Worm (Caenorhabditis elegans): ENCODE measurements around the gene grl-14.
A peak's percentile ranks its signal among the peaks of the same experiment; 100 is the strongest.

The grl-14 gene

DNA sequence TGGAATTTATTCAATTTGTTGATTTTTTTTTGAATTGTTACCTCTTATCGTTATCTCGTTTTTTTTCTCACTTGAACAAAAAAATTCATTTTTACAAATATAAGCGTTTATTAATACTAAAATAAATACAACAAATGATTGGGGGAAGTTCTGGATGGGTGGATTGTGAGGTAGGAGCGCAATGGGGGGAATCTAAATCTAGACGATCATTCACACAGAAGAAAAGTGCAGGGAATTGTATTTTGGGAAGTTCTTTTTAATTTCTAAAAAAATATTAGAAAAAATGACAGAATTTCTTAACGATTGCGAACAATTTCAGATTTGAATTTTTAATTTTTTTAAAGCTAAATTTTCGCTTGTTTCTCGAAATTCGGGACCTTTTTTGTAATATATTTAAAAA is 16.1 kb downstream of the grl-14 start (continued):
- no peak for TF ChIP-seq pha-4 (tag; optimal IDR thresholded peaks at IDR 0.05)
- no peak for TF ChIP-seq B0261.1 (tag; optimal IDR thresholded peaks at IDR 0.05)
- no peak for TF ChIP-seq ztf-18 (tag; optimal IDR thresholded peaks at IDR 0.05)
- TF ChIP-seq athp-1 (tag; optimal IDR thresholded peaks at IDR 0.05), result no peak
- no peak for TF ChIP-seq ama-1 (optimal IDR thresholded peaks at IDR 0.05)
- TF ChIP-seq ama-1 (GFP tag; optimal IDR thresholded peaks at IDR 0.05), result peak in 1 of 2 experiments; percentile 47
- no peak for TF ChIP-seq rec-8 (tag; optimal IDR thresholded peaks at IDR 0.05)
- TF ChIP-seq F57A8.1 (GFP tag; optimal IDR thresholded peaks at IDR 0.05), result no peak
- TF ChIP-seq pbrm-1 (GFP tag; IDR thresholded peaks at IDR 0.05), result no peak
- TF ChIP-seq hsf-1 (GFP tag; IDR thresholded peaks at IDR 0.05), result peak; percentile 58; the same call in 1 of the 2 replicates
- TF ChIP-seq lir-1 (GFP tag; conservative IDR thresholded peaks at IDR 0.05), result no peak
- no peak for TF ChIP-seq lsy-27 (tag; optimal IDR thresholded peaks at IDR 0.05; ENCODE audit: borderline replicate concordance, insufficient read depth)
- no peak for TF ChIP-seq ceh-58 (GFP tag; IDR thresholded peaks at IDR 0.05)
- TF ChIP-seq F57C9.4 (tag; optimal IDR thresholded peaks at IDR 0.05), result no peak
- TF ChIP-seq F23B12.7 (tag; optimal IDR thresholded peaks at IDR 0.05; ENCODE audit: insufficient read depth), result no peak
- TF ChIP-seq lin-35 (GFP tag; optimal IDR thresholded peaks at IDR 0.05), result no peak
- TF ChIP-seq F49E8.2 (tag; optimal IDR thresholded peaks at IDR 0.05; ENCODE audit: insufficient read depth), result no peak
- no peak for TF ChIP-seq attf-3 (GFP tag; conservative IDR thresholded peaks at IDR 0.05)

DNA sequence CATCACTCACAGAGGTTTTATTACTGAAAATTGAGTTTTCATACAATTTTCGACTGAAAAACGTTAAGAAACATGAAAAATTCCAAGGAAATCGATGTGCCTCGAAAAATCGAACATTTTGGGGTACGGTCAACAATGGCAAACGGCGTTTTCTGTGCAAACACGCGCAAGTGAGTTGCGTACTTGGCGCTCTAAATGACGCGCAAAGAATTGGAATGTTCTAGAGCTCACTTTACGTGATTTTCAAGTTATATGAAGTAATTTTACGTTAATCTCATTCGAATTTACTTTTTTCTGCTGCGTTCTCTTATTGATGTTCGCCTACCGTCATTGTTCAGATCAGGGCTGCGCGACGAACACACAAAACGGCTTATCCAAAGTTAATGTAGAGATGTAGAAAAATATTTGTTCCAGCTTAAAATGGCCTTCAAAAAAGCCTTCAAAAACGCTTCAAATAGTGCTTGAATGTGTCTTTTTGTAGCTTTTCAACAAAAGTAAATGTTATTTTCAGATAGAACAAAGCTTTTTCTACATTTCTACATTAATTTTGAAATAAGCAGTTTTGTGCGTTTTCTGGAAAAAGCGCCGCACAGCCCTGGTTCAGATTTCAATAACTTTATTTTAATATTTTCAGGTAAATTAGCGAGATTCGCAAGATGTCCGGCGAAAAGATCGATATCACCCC is 20.3 kb downstream of the grl-14 start, which contains the start of the genes F31D4.2 and fkb-6:
Gene F31D4.2 (minus strand): TSS at position 23 of the 685 bp plus-strand sequence.
Gene fkb-6 (plus strand): TSS at position 635 of the 685 bp plus-strand sequence.
- no peak for TF ChIP-seq nfyb-1 (GFP tag; IDR thresholded peaks at IDR 0.05)
- TF ChIP-seq pbrm-1 (GFP tag; IDR thresholded peaks at IDR 0.05), result peak; percentile 66; the same call in 1 of the 2 replicates
- peak; percentile 88 for TF ChIP-seq lsl-1 (GFP tag; optimal IDR thresholded peaks at IDR 0.05)
- TF ChIP-seq F33H1.4 (GFP tag; IDR thresholded peaks at IDR 0.05), result 0 out of 2 replicates have a peak, but pooled peaks have one; percentile 7
- peak; percentile 50 for TF ChIP-seq hmg-1.2 (GFP tag; IDR thresholded peaks at IDR 0.05)
- no peak; the same call in 1 of the 2 replicates for TF ChIP-seq hmg-20 (GFP tag; IDR thresholded peaks at IDR 0.05)
- TF ChIP-seq tlf-1 (GFP tag; optimal IDR thresholded peaks at IDR 0.05), result peak; percentile 20
- TF ChIP-seq egrh-3 (GFP tag; IDR thresholded peaks at IDR 0.05), result 0 out of 2 replicates have a peak, but pooled peaks have one; percentile 4
- no peak for TF ChIP-seq nfya-1 (tag; optimal IDR thresholded peaks at IDR 0.05; ENCODE audit: borderline replicate concordance, insufficient read depth)
- peak; percentile 18 for TF ChIP-seq snpc-1.1 (tag; optimal IDR thresholded peaks at IDR 0.05; ENCODE audit: insufficient read depth)
- no peak for TF ChIP-seq ceh-79 (tag; optimal IDR thresholded peaks at IDR 0.05)
- no peak for TF ChIP-seq lag-1 (GFP tag; IDR thresholded peaks at IDR 0.05)
- no peak for TF ChIP-seq die-1 (tag; optimal IDR thresholded peaks at IDR 0.05)
- TF ChIP-seq lin-54 (GFP tag; optimal IDR thresholded peaks at IDR 0.05), result peak; percentile 61
- TF ChIP-seq B0019.2 (GFP tag; conservative IDR thresholded peaks at IDR 0.05), result no peak
- TF ChIP-seq xnd-1 (tag; optimal IDR thresholded peaks at IDR 0.05), result no peak
- no peak for TF ChIP-seq repo-1 (tag; optimal IDR thresholded peaks at IDR 0.05)
- no peak for TF ChIP-seq hlh-12 (tag; optimal IDR thresholded peaks at IDR 0.05)
- no peak for TF ChIP-seq snpc-1.3 (tag; optimal IDR thresholded peaks at IDR 0.05; ENCODE audit: insufficient read depth)
- TF ChIP-seq attf-5 (GFP tag; optimal IDR thresholded peaks at IDR 0.05), result peak; percentile 43
- no peak for TF ChIP-seq F57A8.1 (GFP tag; optimal IDR thresholded peaks at IDR 0.05)
- no peak for TF ChIP-seq rec-8 (tag; optimal IDR thresholded peaks at IDR 0.05)
- TF ChIP-seq hrde-1 (tag; optimal IDR thresholded peaks at IDR 0.05; ENCODE audit: borderline replicate concordance), result no peak
- no peak for TF ChIP-seq bed-1 (GFP tag; IDR thresholded peaks at IDR 0.05)
- TF ChIP-seq rpc-1 (optimal IDR thresholded peaks at IDR 0.05), result peak; percentile 30
- no peak for TF ChIP-seq rpc-1 (tag; optimal IDR thresholded peaks at IDR 0.05)
- TF ChIP-seq egl-44 (GFP tag; IDR thresholded peaks at IDR 0.05), result no peak
- TF ChIP-seq K11D2.4 (GFP tag; IDR thresholded peaks at IDR 0.05), result peak; percentile 62
- no peak for TF ChIP-seq F52B5.7 (tag; optimal IDR thresholded peaks at IDR 0.05)
- TF ChIP-seq D2030.7 (GFP tag; IDR thresholded peaks at IDR 0.05), result peak; percentile 89
- TF ChIP-seq madf-6 (GFP tag; IDR thresholded peaks at IDR 0.05), result peak; percentile 72

Measured in whole organism, young adult.